Worm (Caenorhabditis elegans) whole organism, early embryonic: ENCODE results near the gene K08E7.5.

Experiments
- B0310.2 ChIP-seq: sonication (generic microtip); optimal IDR thresholded peaks from 2 replicates; lab custom pipeline; 2016; ENCODE audit warnings: mild to moderate bottlenecking, missing genetic modification characterization, missing compliant biosample characterization
- aly-1 ChIP-seq: sonication (generic microtip); optimal IDR thresholded peaks from 2 replicates; lab custom pipeline; 2016; ENCODE audit warnings: missing genetic modification characterization, missing compliant biosample characterization
- ama-1 ChIP-seq: fragments of 150-350 bp; optimal IDR thresholded peaks from 2 replicates; lab custom pipeline; 2014
- ceh-13 ChIP-seq: fragments of 200-800 bp; sonication (Bioruptor generic); optimal IDR thresholded peaks from 2 replicates; lab custom pipeline; 2018; ENCODE audit warnings: mild to moderate bottlenecking, missing genetic modification characterization, missing compliant biosample characterization
- ets-7 ChIP-seq: sonication (generic microtip); optimal IDR thresholded peaks from 2 replicates; lab custom pipeline; 2016; ENCODE audit warnings: missing genotype, missing genetic modification characterization, missing compliant biosample characterization
- hmg-4 ChIP-seq: fragments of 200-800 bp; sonication (Bioruptor generic); optimal IDR thresholded peaks from 2 replicates; lab custom pipeline; 2018; ENCODE audit warnings: mild to moderate bottlenecking, missing genetic modification characterization, missing compliant biosample characterization
- pes-1 ChIP-seq: fragments of 200-800 bp; sonication (Bioruptor generic); IDR thresholded peaks from 2 replicates; pipeline ENCODE4 v1.3.6; 2022; ENCODE audit warnings: missing genetic modification reagents, missing genetic modification characterization, missing compliant biosample characterization
- scrt-1 ChIP-seq: fragments of 200-800 bp; sonication (Bioruptor generic); IDR thresholded peaks from 2 replicates; pipeline ENCODE4 v1.3.6; 2022; ENCODE audit warnings: missing genetic modification characterization, missing compliant biosample characterization
- sea-1 ChIP-seq: fragments of 200-800 bp; sonication (Bioruptor generic); conservative IDR thresholded peaks from 2 replicates; pipeline ENCODE4 v1.3.6; 2022; ENCODE audit warnings: missing genetic modification characterization, missing compliant biosample characterization
- tbx-11 ChIP-seq: fragments of 200-800 bp; sonication (Bioruptor generic); IDR thresholded peaks from 2 replicates; pipeline ENCODE4 v1.3.6; 2022; ENCODE audit warnings: missing genetic modification characterization, missing compliant biosample characterization
- tra-4 ChIP-seq: sonication (generic microtip); optimal IDR thresholded peaks from 2 replicates; lab custom pipeline; 2017; ENCODE audit warnings: missing genetic modification characterization, missing compliant biosample characterization

ce11 chrIV:12573068-12573467 is at the start of gene K08E7.5:
- no peak for TF ChIP-seq ets-7
- TF ChIP-seq ama-1 (lab: Kevin White, UChicago), result no peak
- no peak for TF ChIP-seq B0310.2 (tag; lab: Kevin White, UChicago)
- no peak for TF ChIP-seq sea-1 (GFP tag; lab: Robert Waterston, UW)
- TF ChIP-seq pes-1 (GFP tag; lab: Robert Waterston, UW), result no peak
- TF ChIP-seq aly-1 (tag; lab: Kevin White, UChicago), result no peak
- no peak for TF ChIP-seq hmg-4 (GFP tag; lab: Kevin White, UChicago)
- no peak for TF ChIP-seq ceh-13 (GFP tag; lab: Kevin White, UChicago)
- TF ChIP-seq tbx-11 (GFP tag; lab: Robert Waterston, UW), result no peak
- no peak for TF ChIP-seq scrt-1 (GFP tag; lab: Robert Waterston, UW)
- no peak for TF ChIP-seq tra-4 (tag; lab: Kevin White, UChicago)
